Worm (Caenorhabditis elegans) whole organism, L3 larva: ENCODE measurements around the gene nspb-6.

Experiments used
- R02D3.7 ChIP-seq: fragments of 150-350 bp; optimal IDR thresholded peaks from 2 replicates; lab custom pipeline; 2014; ENCODE audit warnings: missing biosample characterization, missing genetic modification characterization
- ZK546.5 ChIP-seq: sonication (generic microtip); optimal IDR thresholded peaks from 2 replicates; lab custom pipeline; 2017; ENCODE audit warnings: missing biosample characterization, missing genetic modification characterization
- aly-2 ChIP-seq: fragments of 150-350 bp; optimal IDR thresholded peaks from 2 replicates; lab custom pipeline; 2014; ENCODE audit warnings: missing biosample characterization, missing genetic modification characterization
- ama-1 ChIP-seq: fragments of 150-350 bp; optimal IDR thresholded peaks from 2 replicates; lab custom pipeline; 2018
- ceh-16 ChIP-seq: sonication (generic microtip); optimal IDR thresholded peaks from 2 replicates; lab custom pipeline; 2017; ENCODE audit warnings: missing biosample characterization, missing genetic modification characterization
- ceh-28 ChIP-seq: fragments of 150-350 bp; optimal IDR thresholded peaks from 2 replicates; lab custom pipeline; 2014; ENCODE audit warnings: missing biosample characterization, missing genetic modification reagents, missing genetic modification characterization
- ceh-82 ChIP-seq: fragments of 150-350 bp; optimal IDR thresholded peaks from 2 replicates; lab custom pipeline; 2014; ENCODE audit warnings: missing biosample characterization, missing genetic modification characterization
- ceh-9 ChIP-seq: sonication (generic microtip); optimal IDR thresholded peaks from 2 replicates; lab custom pipeline; 2018; ENCODE audit warnings: missing biosample characterization, missing genetic modification characterization
- daf-12 ChIP-seq: fragments of 150-350 bp; optimal IDR thresholded peaks from 2 replicates; lab custom pipeline; 2014; ENCODE audit warnings: missing biosample characterization, missing genetic modification reagents, missing genetic modification characterization
- egl-27 ChIP-seq: sonication (generic microtip); optimal IDR thresholded peaks from 4 replicates; lab custom pipeline; 2017; ENCODE audit warnings: missing biosample characterization, missing genetic modification reagents, missing genetic modification characterization
- egl-5 ChIP-seq: fragments of 150-350 bp; optimal IDR thresholded peaks from 2 replicates; lab custom pipeline; 2017; ENCODE audit warnings: missing biosample characterization, missing genetic modification reagents, missing genetic modification characterization, inconsistent platforms
- elt-1 ChIP-seq: fragments of 150-350 bp; optimal IDR thresholded peaks from 2 replicates; lab custom pipeline; 2014; ENCODE audit warnings: missing biosample characterization, missing genetic modification characterization
- elt-2 ChIP-seq: sonication (generic microtip); optimal IDR thresholded peaks from 2 replicates; lab custom pipeline; 2016; ENCODE audit warnings: missing genetic modification reagents, mild to moderate bottlenecking, missing genetic modification characterization, missing compliant biosample characterization
- elt-3 ChIP-seq, 3 experiments: fragments of 150-350 bp in 1 of 3; sonication (generic microtip) in 2 of 3; optimal IDR thresholded peaks; 2 replicates in 2 of 3; 4 replicates in 1 of 3; lab custom pipeline; 2014 to 2017; ENCODE audit warnings: missing biosample characterization in 3 of 3, missing genetic modification characterization in 3 of 3
- eor-1 ChIP-seq, 2 experiments: fragments of 150-350 bp; optimal IDR thresholded peaks; 2 replicates each; lab custom pipeline; 2014 to 2018; ENCODE audit warnings: missing biosample characterization in 2 of 2, missing genetic modification characterization in 2 of 2
- fkh-10 ChIP-seq: sonication (generic microtip); optimal IDR thresholded peaks from 2 replicates; lab custom pipeline; 2017; ENCODE audit warnings: missing biosample characterization, missing genetic modification reagents, missing genetic modification characterization
- fkh-2 ChIP-seq: fragments of 150-350 bp; optimal IDR thresholded peaks from 2 replicates; lab custom pipeline; 2014; ENCODE audit warnings: missing biosample characterization, missing genetic modification reagents, missing genetic modification characterization
- fos-1 ChIP-seq: fragments of 150-350 bp; optimal IDR thresholded peaks from 2 replicates; lab custom pipeline; 2014; ENCODE audit warnings: missing biosample characterization, missing genetic modification characterization
- hmg-11 ChIP-seq: sonication (generic microtip); optimal IDR thresholded peaks from 2 replicates; lab custom pipeline; 2016; ENCODE audit warnings: missing genetic modification characterization, missing compliant biosample characterization
- jun-1 ChIP-seq: fragments of 150-350 bp; optimal IDR thresholded peaks from 2 replicates; lab custom pipeline; 2014; ENCODE audit warnings: missing biosample characterization, missing genetic modification reagents, missing genetic modification characterization
- lin-15B ChIP-seq: fragments of 150-350 bp; optimal IDR thresholded peaks from 2 replicates; lab custom pipeline; 2014; ENCODE audit warnings: missing biosample characterization, missing genetic modification characterization
- lin-39 ChIP-seq: fragments of 150-350 bp; optimal IDR thresholded peaks from 2 replicates; lab custom pipeline; 2018; ENCODE audit warnings: missing biosample characterization, missing genetic modification reagents, missing genetic modification characterization
- lsy-12 ChIP-seq: sonication (generic microtip); optimal IDR thresholded peaks from 2 replicates; lab custom pipeline; 2016; ENCODE audit warnings: mild to moderate bottlenecking, missing genetic modification characterization, missing compliant biosample characterization
- mdl-1 ChIP-seq: fragments of 150-350 bp; optimal IDR thresholded peaks from 2 replicates; lab custom pipeline; 2014; ENCODE audit warnings: missing biosample characterization, missing genetic modification characterization
- mml-1 ChIP-seq: fragments of 150-350 bp; sonication (generic microtip); optimal IDR thresholded peaks from 3 replicates; lab custom pipeline; 2014; ENCODE audit warnings: missing biosample characterization, missing genetic modification characterization
- nfya-1 ChIP-seq: sonication (generic microtip); optimal IDR thresholded peaks from 2 replicates; lab custom pipeline; 2017; ENCODE audit warnings: missing genetic modification characterization, mild to moderate bottlenecking, missing compliant biosample characterization, antibody characterized with exemption, moderate library complexity; ENCODE audit not compliant: insufficient read depth
- nhr-11 ChIP-seq: fragments of 150-350 bp; optimal IDR thresholded peaks from 2 replicates; lab custom pipeline; 2014; ENCODE audit warnings: missing biosample characterization, missing genetic modification characterization
- nhr-12 ChIP-seq: fragments of 150-350 bp; optimal IDR thresholded peaks from 2 replicates; lab custom pipeline; 2014; ENCODE audit warnings: missing biosample characterization, missing genetic modification characterization
- nhr-23 ChIP-seq: fragments of 150-350 bp; optimal IDR thresholded peaks from 2 replicates; lab custom pipeline; 2014; ENCODE audit warnings: missing biosample characterization, missing genetic modification reagents, missing genetic modification characterization
- nhr-237 ChIP-seq: fragments of 150-350 bp; optimal IDR thresholded peaks from 2 replicates; lab custom pipeline; 2014; ENCODE audit warnings: missing biosample characterization, missing genetic modification characterization
- nhr-25 ChIP-seq: sonication (generic microtip); optimal IDR thresholded peaks from 2 replicates; lab custom pipeline; 2017; ENCODE audit warnings: missing biosample characterization, missing genetic modification characterization
- nhr-28 ChIP-seq: fragments of 150-350 bp; optimal IDR thresholded peaks from 2 replicates; lab custom pipeline; 2014; ENCODE audit warnings: missing biosample characterization, missing genetic modification characterization
- nhr-43 ChIP-seq: sonication (generic microtip); optimal IDR thresholded peaks from 2 replicates; lab custom pipeline; 2016; ENCODE audit warnings: mild to moderate bottlenecking, missing genetic modification characterization, missing compliant biosample characterization; ENCODE audit not compliant: poor library complexity, severe bottlenecking
- nhr-67 ChIP-seq: fragments of 150-350 bp; optimal IDR thresholded peaks from 2 replicates; lab custom pipeline; 2014; ENCODE audit warnings: missing biosample characterization, missing genetic modification characterization
- nhr-76 ChIP-seq: fragments of 150-350 bp; sonication (generic microtip); optimal IDR thresholded peaks from 5 replicates; lab custom pipeline; 2014; ENCODE audit warnings: missing biosample characterization, missing genetic modification characterization
- nhr-77 ChIP-seq: fragments of 150-350 bp; optimal IDR thresholded peaks from 2 replicates; lab custom pipeline; 2014; ENCODE audit warnings: missing biosample characterization, missing genetic modification characterization
- pha-4 ChIP-seq: fragments of 150-350 bp; optimal IDR thresholded peaks from 2 replicates; lab custom pipeline; 2014; ENCODE audit warnings: missing biosample characterization, missing genetic modification reagents, missing genetic modification characterization
- pqm-1 ChIP-seq: fragments of 150-350 bp; optimal IDR thresholded peaks from 2 replicates; lab custom pipeline; 2017; ENCODE audit warnings: missing biosample characterization, missing genetic modification characterization, inconsistent platforms
- sea-2 ChIP-seq: fragments of 150-350 bp; sonication (generic microtip); optimal IDR thresholded peaks from 4 replicates; lab custom pipeline; 2014; ENCODE audit warnings: missing biosample characterization, missing genetic modification reagents, missing genetic modification characterization
- skn-1 ChIP-seq: fragments of 150-350 bp; optimal IDR thresholded peaks from 2 replicates; lab custom pipeline; 2014; ENCODE audit warnings: missing biosample characterization, missing genetic modification characterization
- snpc-4 ChIP-seq: fragments of 150-350 bp; optimal IDR thresholded peaks from 2 replicates; lab custom pipeline; 2014; ENCODE audit warnings: missing biosample characterization, missing genetic modification characterization
- tbx-2 ChIP-seq: sonication (generic microtip); optimal IDR thresholded peaks from 2 replicates; lab custom pipeline; 2016; ENCODE audit warnings: mild to moderate bottlenecking, missing genetic modification characterization, missing compliant biosample characterization
- unc-39 ChIP-seq: sonication (generic microtip); optimal IDR thresholded peaks from 4 replicates; lab custom pipeline; 2017; ENCODE audit warnings: missing biosample characterization, missing genetic modification characterization
- unc-62 ChIP-seq: fragments of 150-350 bp; sonication (generic microtip); optimal IDR thresholded peaks from 4 replicates; lab custom pipeline; 2014; ENCODE audit warnings: missing biosample characterization, missing genetic modification reagents, missing genetic modification characterization
- zag-1 ChIP-seq: fragments of 150-350 bp; optimal IDR thresholded peaks from 2 replicates; lab custom pipeline; 2014; ENCODE audit warnings: missing biosample characterization, missing genetic modification characterization
- ztf-11 ChIP-seq: fragments of 150-350 bp; optimal IDR thresholded peaks from 2 replicates; lab custom pipeline; 2014; ENCODE audit warnings: missing biosample characterization, missing genetic modification characterization
- ztf-4 ChIP-seq: fragments of 150-350 bp; optimal IDR thresholded peaks from 2 replicates; lab custom pipeline; 2014; ENCODE audit warnings: missing biosample characterization, missing genetic modification characterization

The nspb-6 gene

ce11 chrIV:5934046-5934445, 38.8 kb downstream of the nspb-6 start, which contains the start of gene H32C10.1:
TSS of gene H32C10.1 (plus strand) at chrIV:5934346.
- no peak for TF ChIP-seq skn-1

- TF ChIP-seq elt-2 (tag; lab: Kevin White, UChicago) = no peak
- TF ChIP-seq lsy-12 (tag; lab: Kevin White, UChicago) = no peak
- TF ChIP-seq ztf-11 = no peak
Observed at ce11 chrIV:5937106-5937505, 41.8 kb downstream of the nspb-6 start.

- TF ChIP-seq tbx-2 (tag; lab: Kevin White, UChicago) = no peak
- TF ChIP-seq egl-5 (tag; lab: Kevin White, UChicago) = no peak
- peak; percentile 86 for TF ChIP-seq nhr-25 (tag; lab: Kevin White, UChicago)
- TF ChIP-seq mdl-1 (tag; lab: Kevin White, UChicago) = no peak
- TF ChIP-seq ceh-9 = no peak
- no peak for TF ChIP-seq nhr-77 (tag; lab: Kevin White, UChicago)
- TF ChIP-seq nhr-76 (tag; lab: Kevin White, UChicago) = no peak
- TF ChIP-seq eor-1 (tag; optimal IDR thresholded peaks at IDR 0.05; lab: Kevin White, UChicago) = no peak
- TF ChIP-seq aly-2 (tag; lab: Kevin White, UChicago) = no peak
- TF ChIP-seq ceh-16 = no peak
- TF ChIP-seq fos-1 (tag; lab: Kevin White, UChicago) = no peak
- TF ChIP-seq ztf-11 = no peak
- no peak for TF ChIP-seq R02D3.7 (tag; lab: Kevin White, UChicago)
- TF ChIP-seq lin-15B (tag; lab: Kevin White, UChicago) = no peak
- TF ChIP-seq ZK546.5 (tag; lab: Kevin White, UChicago) = no peak
- TF ChIP-seq unc-62 = no peak
- TF ChIP-seq ceh-28 = peak; percentile 55
- TF ChIP-seq nfya-1 (tag; lab: Kevin White, UChicago) = no peak
- TF ChIP-seq nhr-67 (tag; lab: Kevin White, UChicago) = no peak
- peak; percentile 41 for TF ChIP-seq jun-1 (tag; lab: Kevin White, UChicago)
- no peak for TF ChIP-seq fkh-2 (tag; lab: Kevin White, UChicago)
- TF ChIP-seq pqm-1 (tag; lab: Kevin White, UChicago) = no peak
- no peak for TF ChIP-seq zag-1 (tag; lab: Kevin White, UChicago)
- peak; percentile 96 for TF ChIP-seq nhr-23 (tag; lab: Kevin White, UChicago)
- TF ChIP-seq elt-1 = no peak
- peak; percentile 10 for TF ChIP-seq hmg-11 (tag; lab: Kevin White, UChicago)
- TF ChIP-seq mml-1 (tag; lab: Kevin White, UChicago) = no peak
- no peak for TF ChIP-seq nhr-28
- no peak for TF ChIP-seq ztf-4 (tag; lab: Kevin White, UChicago)
- no peak for TF ChIP-seq daf-12 (tag; lab: Kevin White, UChicago)
- no peak for TF ChIP-seq lsy-12 (tag; lab: Kevin White, UChicago)
- TF ChIP-seq sea-2 = no peak
- no peak for TF ChIP-seq pha-4 (tag; lab: Kevin White, UChicago)
- TF ChIP-seq lin-39 (tag; lab: Kevin White, UChicago) = no peak
- no peak for TF ChIP-seq ceh-82 (tag; lab: Kevin White, UChicago)
- TF ChIP-seq elt-2 (tag; lab: Kevin White, UChicago) = peak; percentile 16
- TF ChIP-seq ama-1 (lab: Kevin White, UChicago) = no peak
- no peak for TF ChIP-seq nhr-237 (tag; lab: Kevin White, UChicago)
- TF ChIP-seq nhr-12 (tag; lab: Kevin White, UChicago) = no peak
- no peak for TF ChIP-seq unc-39 (tag; lab: Kevin White, UChicago)
- no peak for TF ChIP-seq skn-1
- peak in 1 of 3 experiments; percentile 52 for TF ChIP-seq elt-3 (tag; optimal IDR thresholded peaks at IDR 0.05; lab: Kevin White, UChicago)
- TF ChIP-seq nhr-43 (tag; lab: Kevin White, UChicago) = peak; percentile 69
- no peak for TF ChIP-seq egl-27 (tag; lab: Kevin White, UChicago)
- TF ChIP-seq snpc-4 (tag; lab: Kevin White, UChicago) = no peak
- no peak for TF ChIP-seq fkh-10
- no peak for TF ChIP-seq nhr-11 (tag; lab: Kevin White, UChicago)
Observed at ce11 chrIV:5939122-5939521, 43.8 kb downstream of the nspb-6 start, which contains the start of gene mcu-1. TSS of gene mcu-1 (minus strand) at chrIV:5939230.
